Worm (Caenorhabditis elegans): ENCODE measurements around the gene Y62H9A.3.
A peak's percentile ranks its signal among the peaks of the same experiment; 100 is the strongest.

ce11 chrX:11925243-11925642 lies 45.5 kb upstream of the Y62H9A.3 start:
- no peak for TF ChIP-seq F10B5.3 (tag; optimal IDR thresholded peaks at IDR 0.05)
- no peak for TF ChIP-seq zag-1 (tag; optimal IDR thresholded peaks at IDR 0.05)
- TF ChIP-seq pqm-1 (tag; optimal IDR thresholded peaks at IDR 0.05): peak; percentile 29
- TF ChIP-seq skn-1 (tag; optimal IDR thresholded peaks at IDR 0.05): no peak
- TF ChIP-seq ZK546.5 (tag; optimal IDR thresholded peaks at IDR 0.05): no peak
